Worm (Caenorhabditis elegans) whole organism, L4 larva: Measurements from ENCODE around the gene K11H12.5.

ENCODE experiments used
- D1046.2 ChIP-seq: fragments of 200-800 bp; sonication (Bioruptor generic); IDR thresholded peaks from 2 replicates; pipeline ENCODE4 v1.3.6; 2022; ENCODE audit warnings: missing genetic modification characterization, missing compliant biosample characterization
- aly-2 ChIP-seq: sonication (generic microtip); optimal IDR thresholded peaks from 2 replicates; lab custom pipeline; 2018; ENCODE audit warnings: missing biosample characterization, missing genetic modification characterization
- ama-1 ChIP-seq: fragments of 150-350 bp; optimal IDR thresholded peaks from 2 replicates; lab custom pipeline; 2014; ENCODE audit warnings: inconsistent platforms, mixed read lengths
- ces-1 ChIP-seq: fragments of 150-350 bp; sonication (generic microtip); optimal IDR thresholded peaks from 4 replicates; lab custom pipeline; 2014; ENCODE audit warnings: missing biosample characterization, missing genetic modification reagents, missing genetic modification characterization
- dpl-1 ChIP-seq: fragments of 150-350 bp; optimal IDR thresholded peaks from 2 replicates; lab custom pipeline; 2014; ENCODE audit warnings: missing biosample characterization, missing genetic modification reagents, missing genetic modification characterization
- nhr-237 ChIP-seq: sonication (generic microtip); optimal IDR thresholded peaks from 2 replicates; lab custom pipeline; 2017; ENCODE audit warnings: missing biosample characterization, missing genetic modification characterization
- nhr-25 ChIP-seq: sonication (generic microtip); optimal IDR thresholded peaks from 2 replicates; lab custom pipeline; 2017; ENCODE audit warnings: missing genetic modification characterization, mild to moderate bottlenecking, missing compliant biosample characterization, antibody characterized with exemption, moderate library complexity, borderline replicate concordance; ENCODE audit not compliant: insufficient read depth
- pha-4 ChIP-seq, 2 experiments: fragments of 150-350 bp in 1 of 2; fragments of 200-800 bp in 1 of 2; sonication (Bioruptor generic) in 1 of 2; IDR thresholded peaks in 1 of 2; optimal IDR thresholded peaks in 1 of 2; 2 replicates each; pipeline versions ENCODE4 v1.3.6 to Lab custom; 2014 to 2022; ENCODE audit warnings: missing genetic modification characterization in 2 of 2, missing genetic modification reagents in 2 of 2, missing biosample characterization in 1 of 2, missing compliant biosample characterization in 1 of 2

DNA sequence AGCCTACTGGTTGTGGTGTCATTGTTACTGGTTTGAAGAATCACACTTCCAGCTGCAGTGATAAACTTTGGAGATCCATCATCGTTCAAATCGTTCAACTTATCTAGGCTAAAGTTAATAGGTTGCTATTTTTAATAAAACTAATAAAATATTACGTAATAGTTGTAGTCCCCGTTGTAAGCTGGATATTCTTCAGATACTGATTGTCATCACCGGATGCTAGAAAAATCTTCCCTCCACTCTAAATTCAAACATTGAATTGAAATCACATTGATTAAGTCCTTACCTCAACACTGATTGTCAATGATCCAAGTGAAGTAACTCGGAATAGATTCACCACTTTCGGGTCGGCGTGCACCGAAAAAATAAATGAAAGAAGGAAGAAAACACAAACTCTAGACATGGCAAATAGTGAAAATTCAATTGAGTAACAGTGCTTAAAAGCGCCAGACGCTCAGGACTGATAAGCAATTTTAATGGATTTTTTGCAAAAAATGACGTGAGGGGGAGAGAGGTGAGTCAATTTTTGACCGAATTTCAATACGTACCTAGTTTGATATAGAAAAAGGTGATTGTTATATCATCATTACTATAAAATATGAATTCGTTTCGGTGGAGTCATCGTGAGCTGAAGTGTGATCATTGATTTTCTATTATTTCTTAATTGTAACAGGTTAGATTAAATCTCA lies 765 bp upstream of the K11H12.5 start, which contains the start of the genes K11H12.4 and K11H12.10:
- TF ChIP-seq pha-4 (GFP tag; IDR thresholded peaks at IDR 0.05; lab: Robert Waterston, UW) (no peak), pha-4 (tag; optimal IDR thresholded peaks at IDR 0.05; lab: Kevin White, UChicago) (no peak), D1046.2 (GFP tag; lab: Robert Waterston, UW) (no peak), aly-2 (no peak), ama-1 (lab: Kevin White, UChicago) (no peak), dpl-1 (no peak), ces-1 (no peak), nhr-237 (no peak), nhr-25 (tag; lab: Kevin White, UChicago) (no peak)
